Worm (Caenorhabditis elegans) whole organism, mixed stage, embryonic: Measurements from ENCODE around the gene nhr-286.

Source experiments
- blmp-1 ChIP-seq: fragments of 150-350 bp; optimal IDR thresholded peaks from 2 replicates; lab custom pipeline; 2014; ENCODE audit warnings: missing biosample characterization, missing genetic modification characterization
- mep-1 ChIP-seq: fragments of 150-350 bp; optimal IDR thresholded peaks from 2 replicates; lab custom pipeline; 2017; ENCODE audit warnings: missing biosample characterization, missing genetic modification reagents, missing genetic modification characterization, inconsistent platforms
- nhr-12 ChIP-seq: fragments of 150-350 bp; optimal IDR thresholded peaks from 2 replicates; lab custom pipeline; 2014; ENCODE audit warnings: missing biosample characterization, missing genetic modification characterization
- nhr-28 ChIP-seq: fragments of 150-350 bp; optimal IDR thresholded peaks from 2 replicates; lab custom pipeline; 2014; ENCODE audit warnings: missing biosample characterization, missing genetic modification characterization
- snpc-4 ChIP-seq: fragments of 150-350 bp; optimal IDR thresholded peaks from 2 replicates; lab custom pipeline; 2014; ENCODE audit warnings: missing biosample characterization, missing genetic modification characterization

- no peak for TF ChIP-seq snpc-4 (tag; lab: Kevin White, UChicago)
- TF ChIP-seq blmp-1 (tag; lab: Kevin White, UChicago): no peak
- TF ChIP-seq nhr-12: no peak
- TF ChIP-seq nhr-28 (tag; lab: Kevin White, UChicago): no peak
- no peak for TF ChIP-seq mep-1
Observed at ce11 chrV:7112223-7112622, 20.8 kb upstream of the nhr-286 start.
